Fruit fly (Drosophila melanogaster) whole organism, pupa: ENCODE data around the gene CG9641.
A peak's percentile ranks its signal among the peaks of the same experiment; 100 is the strongest.

ENCODE experiments used
- CG10348 ChIP-seq: fragments of 200-800 bp; sonication (Bioruptor generic); IDR thresholded peaks from 2 replicates; pipeline ENCODE4 v1.3.6; 2022; ENCODE audit warnings: missing biosample characterization, missing genetic modification characterization
- CG12605 ChIP-seq: fragments of 200-800 bp; sonication (Bioruptor generic); IDR thresholded peaks from 2 replicates; pipeline ENCODE4 v1.3.6; 2022; ENCODE audit warnings: missing biosample characterization, missing genetic modification characterization
- CG13204 ChIP-seq: fragments of 200-800 bp; sonication (Bioruptor generic); optimal IDR thresholded peaks from 2 replicates; lab custom pipeline; 2018; ENCODE audit warnings: missing biosample characterization, mild to moderate bottlenecking, missing genetic modification characterization, moderate library complexity
- CG14655 ChIP-seq: fragments of 200-800 bp; sonication (Bioruptor generic); optimal IDR thresholded peaks from 3 replicates; lab custom pipeline; 2017; ENCODE audit warnings: mild to moderate bottlenecking, missing biosample characterization, missing genetic modification reagents, missing genetic modification characterization
- CG15710 ChIP-seq: fragments of 200-800 bp; sonication (Bioruptor generic); optimal IDR thresholded peaks from 2 replicates; lab custom pipeline; 2018; ENCODE audit warnings: missing biosample characterization, mild to moderate bottlenecking, missing genetic modification characterization, moderate library complexity
- CG17806 ChIP-seq: fragments of 200-800 bp; sonication (Bioruptor generic); optimal IDR thresholded peaks from 2 replicates; lab custom pipeline; 2018; ENCODE audit warnings: missing biosample characterization, mild to moderate bottlenecking, missing genetic modification characterization, moderate library complexity
- CG32121 ChIP-seq: fragments of 200-800 bp; sonication (Bioruptor generic); IDR thresholded peaks from 2 replicates; pipeline ENCODE4 v1.3.6; 2022; ENCODE audit warnings: missing biosample characterization, missing genetic modification characterization
- CG34367 ChIP-seq: fragments of 200-800 bp; sonication (Bioruptor generic); optimal IDR thresholded peaks from 2 replicates; lab custom pipeline; 2018; ENCODE audit warnings: missing biosample characterization, mild to moderate bottlenecking, missing genetic modification characterization
- CG4496 ChIP-seq: fragments of 200-800 bp; sonication (Bioruptor generic); IDR thresholded peaks from 3 replicates; pipeline ENCODE4 v1.3.6; 2022; ENCODE audit warnings: missing biosample characterization, missing genetic modification characterization
- CG8159 ChIP-seq: fragments of 200-800 bp; sonication (Bioruptor generic); optimal IDR thresholded peaks from 3 replicates; lab custom pipeline; 2018; ENCODE audit warnings: missing biosample characterization, mild to moderate bottlenecking, missing genetic modification characterization, moderate library complexity
- CG8301 ChIP-seq: fragments of 200-800 bp; sonication (Bioruptor generic); optimal IDR thresholded peaks from 2 replicates; lab custom pipeline; 2018; ENCODE audit warnings: missing biosample characterization, mild to moderate bottlenecking, missing genetic modification characterization
- CG9948 ChIP-seq: fragments of 200-800 bp; sonication (Bioruptor generic); optimal IDR thresholded peaks from 2 replicates; lab custom pipeline; 2018; ENCODE audit warnings: missing biosample characterization, mild to moderate bottlenecking, missing genetic modification characterization, moderate library complexity
- D1 ChIP-seq: fragments of 200-800 bp; sonication (Bioruptor generic); optimal IDR thresholded peaks from 2 replicates; lab custom pipeline; 2018; ENCODE audit warnings: missing biosample characterization, mild to moderate bottlenecking, missing genetic modification characterization, moderate library complexity
- EcR ChIP-seq: fragments of 200-800 bp; sonication (Bioruptor generic); optimal IDR thresholded peaks from 3 replicates; lab custom pipeline; 2019; ENCODE audit warnings: missing biosample characterization, missing genetic modification characterization, mild to moderate bottlenecking, moderate library complexity, missing genetic modification reagents
- Ets98B ChIP-seq: fragments of 200-800 bp; sonication (Bioruptor generic); IDR thresholded peaks from 2 replicates; pipeline ENCODE4 v1.3.6; 2022; ENCODE audit warnings: missing biosample characterization, missing genetic modification characterization
- Pif1A ChIP-seq: fragments of 200-800 bp; sonication (Bioruptor generic); optimal IDR thresholded peaks from 3 replicates; lab custom pipeline; 2016; ENCODE audit warnings: missing biosample characterization, missing genetic modification characterization
- Pif1B ChIP-seq: fragments of 200-800 bp; sonication (Bioruptor generic); optimal IDR thresholded peaks from 3 replicates; lab custom pipeline; 2016; ENCODE audit warnings: missing biosample characterization, missing genetic modification characterization
- Snoo ChIP-seq: fragments of 200-800 bp; sonication (Bioruptor generic); optimal IDR thresholded peaks from 3 replicates; lab custom pipeline; 2017; ENCODE audit warnings: missing biosample characterization, mild to moderate bottlenecking, missing genetic modification characterization, inconsistent platforms
- fd96Ca ChIP-seq: fragments of 200-800 bp; sonication (Bioruptor generic); IDR thresholded peaks from 3 replicates; pipeline ENCODE4 v1.3.6; 2022; ENCODE audit warnings: missing biosample characterization, missing genetic modification characterization
- gl ChIP-seq: fragments of 200-800 bp; sonication (Bioruptor generic); optimal IDR thresholded peaks from 2 replicates; lab custom pipeline; 2018; ENCODE audit warnings: missing biosample characterization, mild to moderate bottlenecking, missing genetic modification characterization
- rn ChIP-seq: fragments of 200-800 bp; sonication (Bioruptor generic); IDR thresholded peaks from 2 replicates; pipeline ENCODE4 v1.3.6; 2022; ENCODE audit warnings: missing biosample characterization, missing genetic modification characterization

CG9641 gene

dm6 chr2L:2954472-2954871 is 22.2 kb downstream of the CG9641 start, which contains the start of gene Rbp9:
Gene Rbp9, plus strand, starts transcription at chr2L:2954762.
- TF ChIP-seq Snoo (tag; lab: Kevin White, UChicago) (no peak), Ets98B (GFP tag; lab: Robert Waterston, UW) (no peak), CG4496 (no peak), CG8159 (tag; lab: Kevin White, UChicago) (no peak), gl (tag; lab: Kevin White, UChicago) (no peak)
- TF ChIP-seq, all 21 proteins: peak for 0

dm6 chr2L:2945438-2946220 is 31.0 kb downstream of the CG9641 start:
- no peak for TF ChIP-seq CG32121 (GFP tag; lab: Robert Waterston, UW)
- TF ChIP-seq CG9948 (tag; lab: Kevin White, UChicago): no peak
- no peak for TF ChIP-seq CG12605 (GFP tag; lab: Robert Waterston, UW)
- no peak for TF ChIP-seq CG13204 (GFP tag; lab: Kevin White, UChicago)
- TF ChIP-seq Ets98B (GFP tag; lab: Robert Waterston, UW): no peak
- TF ChIP-seq EcR (GFP tag; lab: Kevin White, UChicago): no peak
- no peak for TF ChIP-seq Snoo (tag; lab: Kevin White, UChicago)
- no peak for TF ChIP-seq CG14655
- no peak for TF ChIP-seq CG8301 (tag; lab: Kevin White, UChicago)
- TF ChIP-seq CG10348 (GFP tag; lab: Robert Waterston, UW): no peak

dm6 chr2L:2944509-2944908 is 32.2 kb downstream of the CG9641 start:
- TF ChIP-seq CG32121 (GFP tag; lab: Robert Waterston, UW) (no peak; the same call in 1 of the 2 replicates), CG8159 (tag; lab: Kevin White, UChicago) (peak; percentile 86), Snoo (tag; lab: Kevin White, UChicago) (peak; percentile 11), Ets98B (GFP tag; lab: Robert Waterston, UW) (peak; percentile 58; the same call in 1 of the 2 replicates), CG9948 (tag; lab: Kevin White, UChicago) (peak; percentile 26), D1 (tag; lab: Kevin White, UChicago) (no peak), CG34367 (tag; lab: Kevin White, UChicago) (peak; percentile 34), CG15710 (peak; percentile 45), gl (tag; lab: Kevin White, UChicago) (no peak), Pif1B (GFP tag; lab: Kevin White, UChicago) (peak; percentile 65), Pif1A (GFP tag; lab: Kevin White, UChicago) (peak; percentile 54), CG4496 (peak; percentile 62), CG10348 (GFP tag; lab: Robert Waterston, UW) (no peak), CG8301 (tag; lab: Kevin White, UChicago) (peak; percentile 35), fd96Ca (GFP tag; lab: Robert Waterston, UW) (peak; percentile 71), CG12605 (GFP tag; lab: Robert Waterston, UW) (peak; percentile 44), CG13204 (GFP tag; lab: Kevin White, UChicago) (no peak), rn (GFP tag; lab: Robert Waterston, UW) (no peak), CG17806 (tag; lab: Kevin White, UChicago) (peak; percentile 39), CG14655 (peak; percentile 58), EcR (GFP tag; lab: Kevin White, UChicago) (no peak)
- TF ChIP-seq, all 21 proteins: peak for 14

dm6 chr2L:2942639-2943038 is 34.0 kb downstream of the CG9641 start:
- TF ChIP-seq CG8159 (tag; lab: Kevin White, UChicago): peak; percentile 17
- peak; percentile 15 for TF ChIP-seq CG9948 (tag; lab: Kevin White, UChicago)
- no peak for TF ChIP-seq CG32121 (GFP tag; lab: Robert Waterston, UW)
- no peak for TF ChIP-seq gl (tag; lab: Kevin White, UChicago)
- peak; percentile 15 for TF ChIP-seq CG17806 (tag; lab: Kevin White, UChicago)
- 0 out of 3 replicates have a peak, but pooled peaks have one; percentile 49 for TF ChIP-seq fd96Ca (GFP tag; lab: Robert Waterston, UW)
- TF ChIP-seq CG13204 (GFP tag; lab: Kevin White, UChicago): no peak
- TF ChIP-seq Snoo (tag; lab: Kevin White, UChicago): no peak
- peak; percentile 57 for TF ChIP-seq Ets98B (GFP tag; lab: Robert Waterston, UW)
- TF ChIP-seq CG12605 (GFP tag; lab: Robert Waterston, UW): no peak
- TF ChIP-seq EcR (GFP tag; lab: Kevin White, UChicago): no peak
- no peak for TF ChIP-seq CG15710
- TF ChIP-seq rn (GFP tag; lab: Robert Waterston, UW): no peak
- peak; percentile 25 for TF ChIP-seq CG8301 (tag; lab: Kevin White, UChicago)
- peak; percentile 13 for TF ChIP-seq Pif1A (GFP tag; lab: Kevin White, UChicago)
- TF ChIP-seq D1 (tag; lab: Kevin White, UChicago): no peak
- TF ChIP-seq CG4496: peak; percentile 53; the same call in 1 of the 3 replicates
- TF ChIP-seq CG34367 (tag; lab: Kevin White, UChicago): no peak
- TF ChIP-seq CG14655: peak; percentile 38
- no peak for TF ChIP-seq Pif1B (GFP tag; lab: Kevin White, UChicago)
- TF ChIP-seq, all 21 proteins: peak for 9

dm6 chr2L:2941353-2941752 is 35.3 kb downstream of the CG9641 start:
- TF ChIP-seq CG10348 (GFP tag; lab: Robert Waterston, UW) (no peak), CG8301 (tag; lab: Kevin White, UChicago) (peak; percentile 7), CG13204 (GFP tag; lab: Kevin White, UChicago) (no peak), CG12605 (GFP tag; lab: Robert Waterston, UW) (no peak), CG14655 (peak; percentile 31), CG8159 (tag; lab: Kevin White, UChicago) (no peak), CG9948 (tag; lab: Kevin White, UChicago) (no peak), Snoo (tag; lab: Kevin White, UChicago) (no peak)
